Worm (Caenorhabditis elegans): Measurements from ENCODE around the gene H06I04.3.

DNA sequence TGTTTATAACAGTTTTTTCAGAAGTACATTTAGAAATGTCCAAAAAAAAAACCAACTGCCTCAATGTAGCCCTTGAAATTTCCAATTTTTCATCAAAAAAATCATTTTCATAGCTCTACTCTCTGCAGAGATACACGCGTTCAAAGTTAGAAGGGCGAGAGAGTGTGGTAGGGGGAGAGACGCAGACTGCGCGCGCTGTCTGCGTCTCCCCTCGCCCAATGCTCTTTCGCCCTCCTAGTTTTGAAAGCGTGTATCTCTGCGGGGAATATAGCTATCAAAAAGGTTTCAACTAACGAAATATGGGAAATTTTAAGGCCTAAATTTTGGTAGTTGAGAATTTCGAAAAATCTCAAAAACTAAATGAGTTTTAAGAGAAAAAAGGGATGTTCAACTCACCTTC, 6.8 kb upstream of the H06I04.3 start:
- TF ChIP-seq dao-5 (tag; optimal IDR thresholded peaks at IDR 0.05): no peak
- no peak for TF ChIP-seq him-1 (tag; optimal IDR thresholded peaks at IDR 0.05)
- no peak for TF ChIP-seq W03F9.2 (tag; optimal IDR thresholded peaks at IDR 0.05)
